Fruit fly (Drosophila melanogaster) whole organism, prepupa: ENCODE results near the gene Pten.

Experiments used
- CG10631 ChIP-seq: fragments of 200-800 bp; sonication (Bioruptor generic); optimal IDR thresholded peaks from 2 replicates; lab custom pipeline; 2016; ENCODE audit warnings: missing biosample characterization, missing genetic modification characterization
- CG10669 ChIP-seq: fragments of 200-800 bp; sonication (Bioruptor generic); optimal IDR thresholded peaks from 3 replicates; lab custom pipeline; 2018; ENCODE audit warnings: missing biosample characterization, mild to moderate bottlenecking, missing genetic modification characterization, moderate library complexity
- CG11902 ChIP-seq: fragments of 200-800 bp; sonication (Bioruptor generic); optimal IDR thresholded peaks from 3 replicates; lab custom pipeline; 2016; ENCODE audit warnings: missing biosample characterization, missing genetic modification characterization
- CG3032 ChIP-seq: fragments of 200-800 bp; optimal IDR thresholded peaks from 2 replicates; lab custom pipeline; 2019; ENCODE audit warnings: missing biosample characterization, mild to moderate bottlenecking, missing genetic modification characterization, moderate library complexity
- CG31627 ChIP-seq: fragments of 200-800 bp; sonication (Bioruptor generic); optimal IDR thresholded peaks from 3 replicates; lab custom pipeline; 2016; ENCODE audit warnings: missing biosample characterization, missing genetic modification characterization
- CG34406 ChIP-seq: fragments of 200-800 bp; sonication (Bioruptor generic); optimal IDR thresholded peaks from 3 replicates; lab custom pipeline; 2016; ENCODE audit warnings: missing biosample characterization, missing genetic modification characterization
- CG6276 ChIP-seq: fragments of 200-800 bp; sonication (Bioruptor generic); optimal IDR thresholded peaks from 2 replicates; lab custom pipeline; 2017; ENCODE audit warnings: missing biosample characterization, mild to moderate bottlenecking, missing genetic modification characterization
- CG6792 ChIP-seq: fragments of 200-800 bp; sonication (Bioruptor generic); optimal IDR thresholded peaks from 3 replicates; lab custom pipeline; 2016; ENCODE audit warnings: missing biosample characterization, missing genetic modification characterization
- CG6808 ChIP-seq: fragments of 200-800 bp; sonication (Bioruptor generic); optimal IDR thresholded peaks from 3 replicates; lab custom pipeline; 2017; ENCODE audit warnings: missing biosample characterization, missing genetic modification characterization, mild to moderate bottlenecking, moderate library complexity, missing genetic modification reagents
- CG6854 ChIP-seq: fragments of 200-800 bp; sonication (Bioruptor generic); optimal IDR thresholded peaks from 2 replicates; lab custom pipeline; 2017; ENCODE audit warnings: missing biosample characterization, mild to moderate bottlenecking, missing genetic modification characterization
- CG8319 ChIP-seq: fragments of 200-800 bp; sonication (Bioruptor generic); optimal IDR thresholded peaks from 3 replicates; lab custom pipeline; 2016; ENCODE audit warnings: missing biosample characterization, missing genetic modification characterization
- CG8632 ChIP-seq: fragments of 200-800 bp; sonication (Bioruptor generic); optimal IDR thresholded peaks from 3 replicates; lab custom pipeline; 2016; ENCODE audit warnings: missing biosample characterization, missing genetic modification characterization
- Eip75B ChIP-seq: fragments of 200-800 bp; sonication (Bioruptor generic); optimal IDR thresholded peaks from 3 replicates; lab custom pipeline; 2016; ENCODE audit warnings: missing biosample characterization, missing genetic modification characterization
- Eip78C ChIP-seq: fragments of 200-800 bp; sonication (Bioruptor generic); peaks from one replicate; lab custom pipeline; 2016; ENCODE audit warnings: missing biosample characterization, missing genetic modification characterization
- Eip93F ChIP-seq: fragments of 200-800 bp; sonication (Bioruptor generic); optimal IDR thresholded peaks from 2 replicates; lab custom pipeline; 2016; ENCODE audit warnings: missing biosample characterization, mild to moderate bottlenecking, missing genetic modification characterization
- Ets21C ChIP-seq: fragments of 200-800 bp; sonication (Bioruptor generic); optimal IDR thresholded peaks from 3 replicates; lab custom pipeline; 2016; ENCODE audit warnings: missing biosample characterization, missing genetic modification characterization
- Gug ChIP-seq: fragments of 200-800 bp; sonication (Bioruptor generic); IDR thresholded peaks from 2 replicates; pipeline ENCODE4 v1.3.6; 2022; ENCODE audit warnings: missing biosample characterization, missing genetic modification characterization
- Hr38 ChIP-seq: sonication (Bioruptor generic); optimal IDR thresholded peaks from 2 replicates; lab custom pipeline; 2016; ENCODE audit warnings: missing biosample characterization, missing genetic modification characterization
- Hr39 ChIP-seq: fragments of 200-800 bp; sonication (Bioruptor generic); optimal IDR thresholded peaks from 2 replicates; lab custom pipeline; 2016; ENCODE audit warnings: missing biosample characterization, missing genetic modification characterization
- Hr4 ChIP-seq: fragments of 200-800 bp; sonication (Bioruptor generic); optimal IDR thresholded peaks from 3 replicates; lab custom pipeline; 2016; ENCODE audit warnings: missing biosample characterization, missing genetic modification characterization
- Met ChIP-seq: fragments of 200-800 bp; sonication (Bioruptor generic); optimal IDR thresholded peaks from 3 replicates; lab custom pipeline; 2016; ENCODE audit warnings: missing biosample characterization, missing genetic modification characterization
- OdsH ChIP-seq: fragments of 200-800 bp; sonication (Bioruptor generic); optimal IDR thresholded peaks from 3 replicates; lab custom pipeline; 2016; ENCODE audit warnings: missing biosample characterization, missing genetic modification characterization
- Sox102F ChIP-seq: fragments of 200-800 bp; sonication (Bioruptor generic); optimal IDR thresholded peaks from 2 replicates; lab custom pipeline; 2016; ENCODE audit warnings: missing biosample characterization, mild to moderate bottlenecking, missing genetic modification characterization
- Sox14 ChIP-seq: fragments of 200-800 bp; sonication (Bioruptor generic); optimal IDR thresholded peaks from 3 replicates; lab custom pipeline; 2016; ENCODE audit warnings: missing biosample characterization, missing genetic modification characterization
- Sox15 ChIP-seq: fragments of 200-800 bp; sonication (Bioruptor generic); optimal IDR thresholded peaks from 3 replicates; lab custom pipeline; 2016; ENCODE audit warnings: missing biosample characterization, missing genetic modification characterization
- achi ChIP-seq: fragments of 200-800 bp; sonication (Bioruptor generic); optimal IDR thresholded peaks from 3 replicates; lab custom pipeline; 2016; ENCODE audit warnings: missing biosample characterization, missing genetic modification characterization
- acj6 ChIP-seq: fragments of 200-800 bp; sonication (Bioruptor generic); optimal IDR thresholded peaks from 3 replicates; lab custom pipeline; 2016; ENCODE audit warnings: missing biosample characterization, missing genetic modification characterization
- cyc ChIP-seq: fragments of 200-800 bp; sonication (Bioruptor generic); optimal IDR thresholded peaks from 3 replicates; lab custom pipeline; 2016; ENCODE audit warnings: missing biosample characterization, missing genetic modification characterization
- dac ChIP-seq: fragments of 200-800 bp; sonication (Bioruptor generic); optimal IDR thresholded peaks from 2 replicates; lab custom pipeline; 2017; ENCODE audit warnings: missing biosample characterization, mild to moderate bottlenecking, missing genetic modification characterization
- eg ChIP-seq: fragments of 200-800 bp; sonication (Bioruptor generic); IDR thresholded peaks from 3 replicates; pipeline ENCODE4 v1.3.6; 2022; ENCODE audit warnings: missing biosample characterization, missing genetic modification characterization
- esn ChIP-seq: fragments of 200-800 bp; sonication (Bioruptor generic); optimal IDR thresholded peaks from 2 replicates; lab custom pipeline; 2016; ENCODE audit warnings: missing biosample characterization, mild to moderate bottlenecking, missing genetic modification characterization, moderate library complexity
- fd59A ChIP-seq: fragments of 200-800 bp; sonication (Bioruptor generic); optimal IDR thresholded peaks from 2 replicates; lab custom pipeline; 2017; ENCODE audit warnings: missing biosample characterization, mild to moderate bottlenecking, missing genetic modification characterization, missing genetic modification reagents
- fkh ChIP-seq: fragments of 200-800 bp; sonication (Bioruptor generic); optimal IDR thresholded peaks from 3 replicates; lab custom pipeline; 2017; ENCODE audit warnings: missing biosample characterization, mild to moderate bottlenecking, missing genetic modification characterization, moderate library complexity
- lz ChIP-seq: fragments of 200-800 bp; sonication (Bioruptor generic); optimal IDR thresholded peaks from 3 replicates; lab custom pipeline; 2016; ENCODE audit warnings: missing biosample characterization, missing genetic modification characterization
- salr ChIP-seq, 2 experiments: fragments of 200-800 bp; sonication (Bioruptor generic); optimal IDR thresholded peaks; 3 replicates each; lab custom pipeline; 2016 to 2018; ENCODE audit warnings: missing biosample characterization in 2 of 2, missing genetic modification characterization in 2 of 2, mild to moderate bottlenecking in 1 of 2
- spab ChIP-seq: fragments of 200-800 bp; sonication (Bioruptor generic); optimal IDR thresholded peaks from 2 replicates; lab custom pipeline; 2017; ENCODE audit warnings: missing biosample characterization, mild to moderate bottlenecking, missing genetic modification characterization, missing genetic modification reagents
- svp ChIP-seq: fragments of 200-800 bp; sonication (Bioruptor generic); peaks from one replicate; lab custom pipeline; 2016; ENCODE audit warnings: missing biosample characterization, missing genetic modification characterization
- topi ChIP-seq: fragments of 200-800 bp; sonication (Bioruptor generic); optimal IDR thresholded peaks from 3 replicates; lab custom pipeline; 2016; ENCODE audit warnings: missing biosample characterization, missing genetic modification characterization
- vri ChIP-seq: fragments of 200-800 bp; sonication (Bioruptor generic); optimal IDR thresholded peaks from 3 replicates; lab custom pipeline; 2016; ENCODE audit warnings: missing biosample characterization, mild to moderate bottlenecking, missing genetic modification characterization

Pten gene

DNA sequence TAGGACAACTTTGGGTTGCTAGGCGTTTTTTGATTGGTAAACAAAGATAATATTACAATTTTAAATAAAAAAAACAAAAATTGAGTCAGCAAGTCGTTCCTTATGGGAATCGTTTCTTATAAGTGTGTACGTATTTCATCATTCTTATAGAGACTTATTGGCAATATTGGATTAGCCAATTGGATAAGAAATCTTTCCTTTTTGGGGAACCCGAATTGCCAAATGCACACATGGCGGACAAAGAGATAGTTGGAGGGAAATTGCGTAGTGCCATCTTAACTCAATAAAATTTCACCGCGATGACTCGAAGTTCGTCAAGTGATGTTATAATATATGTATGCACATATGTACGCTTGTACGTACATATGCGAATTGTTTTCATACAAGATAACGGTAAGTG lies 30.4 kb upstream of the Pten start:
- TF ChIP-seq CG6276 (GFP tag; lab: Kevin White, UChicago), result no peak
- no peak for TF ChIP-seq OdsH (GFP tag; lab: Kevin White, UChicago)
- no peak for TF ChIP-seq fkh (GFP tag; lab: Kevin White, UChicago)
- TF ChIP-seq Eip75B, result no peak
- TF ChIP-seq achi (GFP tag; lab: Kevin White, UChicago), result no peak

DNA sequence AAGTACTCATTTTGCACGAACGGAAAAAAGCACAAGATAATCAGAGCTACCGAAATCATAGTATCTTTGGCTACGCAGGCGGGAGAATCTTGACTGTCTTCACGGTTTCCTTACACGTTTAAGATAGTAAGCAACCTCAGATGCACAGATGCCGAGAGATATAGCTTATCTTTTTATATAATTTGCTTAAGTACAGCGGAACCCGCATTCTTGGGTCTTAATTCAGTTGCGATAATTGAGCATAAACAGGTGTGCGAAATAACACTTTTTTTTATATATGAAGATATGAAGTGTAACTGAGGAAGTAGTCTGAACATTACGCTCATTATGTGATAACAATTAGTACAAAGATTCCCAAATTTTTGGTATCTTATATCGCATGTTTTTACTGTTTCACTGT lies 19.9 kb upstream of the Pten start, which contains the start of gene CG34043:
CG34043 (minus strand) TSS at position 101 of the 400 bp plus-strand sequence.
- TF ChIP-seq Hr39 (GFP tag; lab: Kevin White, UChicago), result no peak
- TF ChIP-seq vri (GFP tag; lab: Kevin White, UChicago), result no peak
- TF ChIP-seq CG6808 (GFP tag; lab: Kevin White, UChicago), result no peak
- TF ChIP-seq lz (GFP tag; lab: Kevin White, UChicago), result no peak
- TF ChIP-seq fkh (GFP tag; lab: Kevin White, UChicago), result no peak
- no peak for TF ChIP-seq CG8319 (GFP tag; lab: Kevin White, UChicago)
- TF ChIP-seq Ets21C (GFP tag; lab: Kevin White, UChicago), result no peak
- no peak for TF ChIP-seq Gug (GFP tag; lab: Robert Waterston, UW)
- TF ChIP-seq CG10669 (GFP tag; lab: Kevin White, UChicago), result no peak
- no peak for TF ChIP-seq svp (GFP tag; lab: Kevin White, UChicago)
- no peak for TF ChIP-seq OdsH (GFP tag; lab: Kevin White, UChicago)

DNA sequence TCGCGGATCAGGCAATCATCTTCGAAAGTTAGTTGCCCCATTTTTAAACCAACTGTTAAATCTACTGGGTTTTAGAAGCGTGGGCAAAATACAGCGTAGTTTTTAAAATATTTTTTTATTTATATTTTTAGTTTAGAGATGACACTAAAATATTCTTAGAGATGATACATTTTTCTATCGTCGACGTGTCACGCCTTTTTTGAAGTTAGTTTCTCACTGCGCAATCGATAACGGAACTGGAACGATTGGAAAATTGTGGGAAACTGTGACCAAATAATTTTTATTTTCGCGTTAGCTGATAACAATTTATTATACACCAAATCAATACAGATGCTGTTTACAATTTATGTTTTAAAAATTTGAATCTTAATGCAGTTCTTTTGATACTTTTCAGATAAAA lies 17.8 kb upstream of the Pten start, which contains the start of gene Utx:
Utx (minus strand) TSS at position 154 of the 400 bp plus-strand sequence.
- TF ChIP-seq Eip93F (GFP tag; lab: Kevin White, UChicago) (peak; percentile 1), Hr38 (GFP tag; lab: Kevin White, UChicago) (no peak), esn (peak; percentile 14), CG10631 (GFP tag; lab: Kevin White, UChicago) (no peak), lz (GFP tag; lab: Kevin White, UChicago) (peak; percentile 12), CG31627 (GFP tag; lab: Kevin White, UChicago) (peak; percentile 0), CG3032 (tag; lab: Kevin White, UChicago) (peak; percentile 19)

DNA sequence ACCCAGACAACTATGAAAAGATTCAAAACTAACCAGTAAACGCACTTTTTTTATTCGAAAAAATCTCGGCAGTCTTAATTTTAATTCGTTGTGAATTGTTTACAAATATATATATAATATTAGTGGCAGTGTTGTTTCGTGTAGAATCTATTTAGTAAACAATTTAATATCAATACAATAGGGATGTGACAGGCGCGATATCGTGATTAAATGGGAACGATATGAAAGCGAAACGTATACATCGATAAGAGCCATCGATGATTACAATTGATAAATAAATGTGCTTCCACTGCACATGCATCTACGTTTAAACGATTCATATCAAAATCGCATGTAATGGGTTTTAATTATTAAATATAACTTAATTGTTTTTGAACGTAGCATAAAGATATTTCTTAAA lies 16.5 kb upstream of the Pten start:
- TF ChIP-seq fkh (GFP tag; lab: Kevin White, UChicago), result peak; percentile 84
- no peak for TF ChIP-seq Sox102F (GFP tag; lab: Kevin White, UChicago)

DNA sequence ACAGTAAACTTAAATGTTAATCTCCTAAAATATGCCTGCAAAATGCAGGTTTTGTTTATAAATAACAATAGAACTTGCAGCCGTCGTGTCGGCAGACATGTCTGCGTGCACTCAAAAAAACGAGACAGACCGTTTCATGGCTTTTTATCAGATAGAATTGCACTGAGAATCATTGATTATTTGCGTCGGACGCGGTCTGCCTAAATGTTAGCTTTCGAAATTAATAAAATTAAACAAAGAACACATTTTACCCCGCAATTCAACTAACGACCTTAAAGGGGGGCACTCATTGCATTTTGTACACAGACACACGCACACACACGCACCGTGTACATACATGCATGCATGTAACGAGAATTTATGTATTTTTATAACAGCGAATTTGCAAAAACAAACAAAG lies 16.0 kb upstream of the Pten start:
- TF ChIP-seq achi (GFP tag; lab: Kevin White, UChicago) (peak; percentile 58), vri (GFP tag; lab: Kevin White, UChicago) (peak; percentile 51), CG34406 (GFP tag; lab: Kevin White, UChicago) (peak; percentile 29), Eip75B (peak; percentile 66), CG31627 (GFP tag; lab: Kevin White, UChicago) (peak; percentile 72), fd59A (GFP tag; lab: Kevin White, UChicago) (peak; percentile 6), Ets21C (GFP tag; lab: Kevin White, UChicago) (peak; percentile 21), Eip78C (GFP tag; lab: Kevin White, UChicago) (peak; percentile 84), dac (GFP tag; lab: Kevin White, UChicago) (peak; percentile 37), Sox14 (GFP tag; lab: Kevin White, UChicago) (peak; percentile 85), CG6854 (no peak), spab (GFP tag; lab: Kevin White, UChicago) (no peak), acj6 (peak; percentile 31), Sox15 (no peak), cyc (GFP tag; lab: Kevin White, UChicago) (peak; percentile 56), Hr38 (GFP tag; lab: Kevin White, UChicago) (peak; percentile 10), topi (peak; percentile 43), lz (GFP tag; lab: Kevin White, UChicago) (peak; percentile 59), eg (GFP tag; lab: Robert Waterston, UW) (no peak; the same call in 2 of the 3 replicates), CG6792 (GFP tag; lab: Kevin White, UChicago) (peak; percentile 27), salr (GFP tag; optimal IDR thresholded peaks at IDR 0.05; lab: Kevin White, UChicago) (no peak), OdsH (GFP tag; lab: Kevin White, UChicago) (peak; percentile 63), esn (peak; percentile 74), Hr39 (GFP tag; lab: Kevin White, UChicago) (no peak), CG11902 (GFP tag; lab: Kevin White, UChicago) (peak; percentile 3), Met (GFP tag; lab: Kevin White, UChicago) (no peak), Hr4 (peak; percentile 42), CG8632 (GFP tag; lab: Kevin White, UChicago) (peak; percentile 22), svp (GFP tag; lab: Kevin White, UChicago) (no peak), CG10669 (GFP tag; lab: Kevin White, UChicago) (peak; percentile 8), CG6808 (GFP tag; lab: Kevin White, UChicago) (no peak)
